Worm (Caenorhabditis elegans) whole organism, L4 larva: ENCODE measurements around the gene ceh-16.

Experiments
- D1046.2 ChIP-seq: fragments of 200-800 bp; sonication (Bioruptor generic); IDR thresholded peaks from 2 replicates; pipeline ENCODE4 v1.3.6; 2022; ENCODE audit warnings: missing genetic modification characterization, missing compliant biosample characterization
- F37D6.2 ChIP-seq: sonication (generic microtip); optimal IDR thresholded peaks from 2 replicates; lab custom pipeline; 2016; ENCODE audit warnings: mild to moderate bottlenecking, missing genetic modification characterization, missing compliant biosample characterization
- T26A8.4 ChIP-seq: fragments of 200-800 bp; sonication (Bioruptor generic); IDR thresholded peaks from 2 replicates; pipeline ENCODE4 v1.3.6; 2022; ENCODE audit warnings: missing genetic modification characterization, missing compliant biosample characterization
- aha-1 ChIP-seq: fragments of 150-350 bp; peaks from one replicate; lab custom pipeline; 2014; ENCODE audit warnings: missing biosample characterization, missing genetic modification characterization
- ceh-82 ChIP-seq: sonication (generic microtip); optimal IDR thresholded peaks from 2 replicates; lab custom pipeline; 2017; ENCODE audit warnings: missing biosample characterization, missing genetic modification characterization
- ces-1 ChIP-seq: fragments of 150-350 bp; sonication (generic microtip); optimal IDR thresholded peaks from 4 replicates; lab custom pipeline; 2014; ENCODE audit warnings: missing biosample characterization, missing genetic modification reagents, missing genetic modification characterization
- daf-12 ChIP-seq: fragments of 150-350 bp; optimal IDR thresholded peaks from 2 replicates; lab custom pipeline; 2014; ENCODE audit warnings: missing biosample characterization, missing genetic modification reagents, missing genetic modification characterization
- daf-19 ChIP-seq: fragments of 200-800 bp; sonication (Bioruptor generic); conservative IDR thresholded peaks from 2 replicates; pipeline ENCODE4 v1.3.6; 2022; ENCODE audit warnings: missing genetic modification characterization, missing compliant biosample characterization
- dmd-6 ChIP-seq: fragments of 200-800 bp; sonication (Bioruptor generic); IDR thresholded peaks from 2 replicates; pipeline ENCODE4 v1.3.6; 2022; ENCODE audit warnings: missing genetic modification reagents, missing genetic modification characterization, missing compliant biosample characterization
- dpl-1 ChIP-seq: fragments of 150-350 bp; optimal IDR thresholded peaks from 2 replicates; lab custom pipeline; 2014; ENCODE audit warnings: missing biosample characterization, missing genetic modification reagents, missing genetic modification characterization
- egl-27 ChIP-seq: sonication (generic microtip); optimal IDR thresholded peaks from 3 replicates; lab custom pipeline; 2017; ENCODE audit warnings: missing biosample characterization, missing genetic modification reagents, missing genetic modification characterization
- egl-43 ChIP-seq: fragments of 200-800 bp; sonication (Bioruptor generic); IDR thresholded peaks from 2 replicates; pipeline ENCODE4 v1.3.6; 2022; ENCODE audit warnings: missing genetic modification reagents, missing genetic modification characterization, missing compliant biosample characterization
- fkh-10 ChIP-seq: fragments of 150-350 bp; optimal IDR thresholded peaks from 2 replicates; lab custom pipeline; 2014; ENCODE audit warnings: missing biosample characterization, missing genetic modification reagents, missing genetic modification characterization
- hlh-11 ChIP-seq: fragments of 200-800 bp; sonication (Bioruptor generic); optimal IDR thresholded peaks from 2 replicates; lab custom pipeline; 2018; ENCODE audit warnings: mild to moderate bottlenecking, missing genetic modification characterization, missing compliant biosample characterization
- hmg-1.1 ChIP-seq: fragments of 200-800 bp; sonication (Bioruptor generic); IDR thresholded peaks from 2 replicates; pipeline ENCODE4 v1.3.6; 2022; ENCODE audit warnings: missing genetic modification reagents, missing genetic modification characterization, missing compliant biosample characterization
- lin-39 ChIP-seq: fragments of 150-350 bp; optimal IDR thresholded peaks from 2 replicates; lab custom pipeline; 2014; ENCODE audit warnings: missing biosample characterization, missing genetic modification reagents, missing genetic modification characterization
- madf-5 ChIP-seq, 2 experiments: fragments of 200-800 bp; sonication (Bioruptor generic); IDR thresholded peaks; 2 replicates each; pipeline ENCODE4 v1.3.6; 2022; ENCODE audit warnings: missing compliant biosample characterization in 2 of 2, missing genetic modification characterization in 2 of 2
- mep-1 ChIP-seq: fragments of 150-350 bp; sonication (generic microtip); optimal IDR thresholded peaks from 3 replicates; lab custom pipeline; 2014; ENCODE audit warnings: missing biosample characterization, missing genetic modification characterization
- mes-2 ChIP-seq: sonication (generic microtip); optimal IDR thresholded peaks from 2 replicates; lab custom pipeline; 2016; ENCODE audit warnings: missing genotype, mild to moderate bottlenecking, missing genetic modification characterization, missing compliant biosample characterization; ENCODE audit not compliant: poor library complexity, severe bottlenecking
- mxl-3 ChIP-seq: fragments of 200-800 bp; sonication (Bioruptor generic); optimal IDR thresholded peaks from 2 replicates; lab custom pipeline; 2018; ENCODE audit warnings: mild to moderate bottlenecking, missing genetic modification characterization, missing compliant biosample characterization
- nhr-102 ChIP-seq: sonication (generic microtip); optimal IDR thresholded peaks from 2 replicates; lab custom pipeline; 2016; ENCODE audit warnings: mild to moderate bottlenecking, missing genetic modification characterization, moderate library complexity, missing compliant biosample characterization
- nhr-11 ChIP-seq: fragments of 150-350 bp; optimal IDR thresholded peaks from 2 replicates; lab custom pipeline; 2014; ENCODE audit warnings: missing biosample characterization, missing genetic modification characterization
- nhr-25 ChIP-seq: sonication (generic microtip); optimal IDR thresholded peaks from 2 replicates; lab custom pipeline; 2017; ENCODE audit warnings: missing genetic modification characterization, mild to moderate bottlenecking, missing compliant biosample characterization, antibody characterized with exemption, moderate library complexity, borderline replicate concordance; ENCODE audit not compliant: insufficient read depth
- nhr-28 ChIP-seq: fragments of 150-350 bp; optimal IDR thresholded peaks from 2 replicates; lab custom pipeline; 2014; ENCODE audit warnings: missing biosample characterization, missing genetic modification characterization
- nhr-76 ChIP-seq: fragments of 150-350 bp; optimal IDR thresholded peaks from 2 replicates; lab custom pipeline; 2014; ENCODE audit warnings: missing biosample characterization, missing genetic modification characterization
- php-3 ChIP-seq: fragments of 200-800 bp; sonication (Bioruptor generic); IDR thresholded peaks from 2 replicates; pipeline ENCODE4 v1.3.6; 2022; ENCODE audit warnings: missing genetic modification reagents, missing genetic modification characterization, missing compliant biosample characterization
- saeg-2 ChIP-seq: fragments of 200-800 bp; sonication (Bioruptor generic); IDR thresholded peaks from 2 replicates; pipeline ENCODE4 v1.3.6; 2022; ENCODE audit warnings: missing genetic modification reagents, missing genetic modification characterization, missing compliant biosample characterization
- sdz-12 ChIP-seq: fragments of 200-800 bp; sonication (Bioruptor generic); optimal IDR thresholded peaks from 2 replicates; lab custom pipeline; 2018; ENCODE audit warnings: mild to moderate bottlenecking, missing genetic modification characterization, missing compliant biosample characterization
- snpc-1.2 ChIP-seq: fragments of 200-800 bp; sonication (Bioruptor generic); IDR thresholded peaks from 2 replicates; pipeline ENCODE4 v1.3.6; 2022; ENCODE audit warnings: missing genetic modification reagents, missing genetic modification characterization, missing compliant biosample characterization
- snpc-4 ChIP-seq: fragments of 150-350 bp; optimal IDR thresholded peaks from 2 replicates; lab custom pipeline; 2014; ENCODE audit warnings: missing biosample characterization, missing genetic modification characterization
- unc-62 ChIP-seq, 3 experiments: fragments of 150-350 bp in 1 of 3; sonication (generic microtip); optimal IDR thresholded peaks in 2 of 3; peaks in 1 of 3; 1 replicate in 1 of 3; 2 replicates in 2 of 3; lab custom pipeline; 2014 to 2017; ENCODE audit warnings: missing biosample characterization in 3 of 3, missing genetic modification characterization in 3 of 3, missing genetic modification reagents in 3 of 3, missing genotype in 1 of 3
- zip-2 ChIP-seq: fragments of 150-350 bp; optimal IDR thresholded peaks from 2 replicates; lab custom pipeline; 2014; ENCODE audit warnings: missing biosample characterization, missing genetic modification characterization

ceh-16 gene

ce11 chrIII:8594088-8594487 lies 28.4 kb upstream of the ceh-16 start (continued):
- TF ChIP-seq snpc-1.2 (GFP tag; lab: Robert Waterston, UW) (no peak), mes-2 (tag; lab: Kevin White, UChicago) (no peak), hmg-1.1 (GFP tag; lab: Robert Waterston, UW) (no peak), ces-1 (GFP tag; lab: Kevin White, UChicago) (no peak), nhr-76 (tag; lab: Kevin White, UChicago) (no peak), php-3 (GFP tag; lab: Robert Waterston, UW) (no peak), zip-2 (tag; lab: Kevin White, UChicago) (no peak)

ce11 chrIII:8596692-8597091 lies 25.8 kb upstream of the ceh-16 start:
- no peak for TF ChIP-seq sdz-12 (GFP tag; lab: Kevin White, UChicago)
- peak; percentile 38 for TF ChIP-seq aha-1 (tag; lab: Kevin White, UChicago)

- no peak for TF ChIP-seq sdz-12 (GFP tag; lab: Kevin White, UChicago)
- no peak for TF ChIP-seq daf-12 (tag; lab: Kevin White, UChicago)
- TF ChIP-seq dmd-6 (GFP tag; lab: Robert Waterston, UW), result no peak
- TF ChIP-seq nhr-102 (tag; lab: Kevin White, UChicago), result no peak
- no peak for TF ChIP-seq madf-5 (GFP tag; IDR thresholded peaks at IDR 0.05; lab: Robert Waterston, UW)
- no peak for TF ChIP-seq mep-1 (tag; lab: Kevin White, UChicago)
- TF ChIP-seq egl-43, result no peak
- no peak for TF ChIP-seq F37D6.2 (tag; lab: Kevin White, UChicago)
- TF ChIP-seq snpc-1.2 (GFP tag; lab: Robert Waterston, UW), result no peak
- TF ChIP-seq saeg-2 (GFP tag; lab: Robert Waterston, UW), result no peak
- no peak for TF ChIP-seq ceh-82 (tag; lab: Kevin White, UChicago)
- no peak for TF ChIP-seq mxl-3 (GFP tag; lab: Kevin White, UChicago)
- no peak for TF ChIP-seq D1046.2 (GFP tag; lab: Robert Waterston, UW)
- no peak for TF ChIP-seq nhr-25 (tag; lab: Kevin White, UChicago)
- no peak for TF ChIP-seq daf-19 (GFP tag; lab: Robert Waterston, UW)
- TF ChIP-seq zip-2 (tag; lab: Kevin White, UChicago), result no peak
- TF ChIP-seq dpl-1, result no peak
- no peak for TF ChIP-seq nhr-11 (tag; lab: Kevin White, UChicago)
- no peak for TF ChIP-seq lin-39 (tag; lab: Kevin White, UChicago)
These were observed 24.8 kb upstream of the ceh-16 start, which contains the start of gene ztf-30 for ce11 chrIII:8597770-8598169. TSS of gene ztf-30 (minus strand) at chrIII:8597870.

ce11 chrIII:8598961-8599360 lies 23.6 kb upstream of the ceh-16 start:
- TF ChIP-seq nhr-102 (tag; lab: Kevin White, UChicago), result no peak
- TF ChIP-seq nhr-28 (tag; lab: Kevin White, UChicago), result peak; percentile 38
- peak; percentile 1 for TF ChIP-seq aha-1 (tag; lab: Kevin White, UChicago)
- TF ChIP-seq T26A8.4 (GFP tag; lab: Robert Waterston, UW), result no peak
- TF ChIP-seq nhr-76 (tag; lab: Kevin White, UChicago), result no peak
- TF ChIP-seq unc-62 (GFP tag; optimal IDR thresholded peaks at IDR 0.05 in 1 of 2; lab: Kevin White, UChicago), result peak in 1 of 2 experiments; percentile 50
- TF ChIP-seq unc-62 (tag; optimal IDR thresholded peaks at IDR 0.05; lab: Kevin White, UChicago), result no peak
- TF ChIP-seq F37D6.2 (tag; lab: Kevin White, UChicago), result no peak
- peak; percentile 26 for TF ChIP-seq nhr-25 (tag; lab: Kevin White, UChicago)
- TF ChIP-seq hlh-11 (tag; lab: Kevin White, UChicago), result peak; percentile 4
- no peak for TF ChIP-seq fkh-10 (GFP tag; lab: Kevin White, UChicago)
- no peak for TF ChIP-seq egl-27 (tag; lab: Kevin White, UChicago)
- no peak for TF ChIP-seq daf-12 (tag; lab: Kevin White, UChicago)
- TF ChIP-seq snpc-4, result no peak

- TF ChIP-seq daf-19 (GFP tag; lab: Robert Waterston, UW) (no peak), hlh-11 (tag; lab: Kevin White, UChicago) (no peak)
These were observed 20.4 kb upstream of the ceh-16 start for ce11 chrIII:8602148-8602547.
